Worm (Caenorhabditis elegans): Measurements from ENCODE around the gene arrd-9.

arrd-9 gene

DNA sequence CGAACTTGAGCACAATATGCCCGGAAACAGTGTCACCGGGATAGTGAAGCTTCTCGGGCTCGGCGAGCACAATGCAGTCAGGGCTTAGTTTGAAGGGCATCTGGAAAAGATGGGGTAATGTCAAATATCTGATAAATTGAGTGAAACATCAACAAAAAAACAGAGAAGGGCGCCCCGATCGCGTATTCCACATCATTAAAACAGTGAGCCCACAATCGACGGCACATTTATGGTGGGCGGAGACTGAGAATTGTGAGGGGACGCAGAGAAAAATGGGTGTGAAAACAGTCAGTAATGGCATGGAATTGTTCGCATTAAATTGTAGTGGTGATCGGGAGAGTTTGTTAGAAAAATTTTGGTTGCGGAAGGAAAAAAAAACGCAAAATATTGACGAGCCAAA lies at the start of gene arrd-9:
TSS of gene arrd-9 (minus strand) at position 101 of the 400 bp plus-strand sequence.
- TF ChIP-seq ceh-28 (tag; optimal IDR thresholded peaks at IDR 0.05) (no peak), nfya-1 (tag; optimal IDR thresholded peaks at IDR 0.05; ENCODE audit: insufficient read depth) (no peak), egl-27 (tag; optimal IDR thresholded peaks at IDR 0.05) (no peak), nhr-76 (tag; optimal IDR thresholded peaks at IDR 0.05) (no peak), nhr-25 (tag; optimal IDR thresholded peaks at IDR 0.05) (no peak), aly-2 (tag; optimal IDR thresholded peaks at IDR 0.05) (no peak), ceh-16 (tag; optimal IDR thresholded peaks at IDR 0.05) (no peak), eor-1 (tag; optimal IDR thresholded peaks at IDR 0.05) (no peak), ztf-11 (tag; optimal IDR thresholded peaks at IDR 0.05) (no peak), skn-1 (tag; optimal IDR thresholded peaks at IDR 0.05) (no peak), pqm-1 (tag; optimal IDR thresholded peaks at IDR 0.05) (no peak), sea-2 (GFP tag; optimal IDR thresholded peaks at IDR 0.05) (no peak)

DNA sequence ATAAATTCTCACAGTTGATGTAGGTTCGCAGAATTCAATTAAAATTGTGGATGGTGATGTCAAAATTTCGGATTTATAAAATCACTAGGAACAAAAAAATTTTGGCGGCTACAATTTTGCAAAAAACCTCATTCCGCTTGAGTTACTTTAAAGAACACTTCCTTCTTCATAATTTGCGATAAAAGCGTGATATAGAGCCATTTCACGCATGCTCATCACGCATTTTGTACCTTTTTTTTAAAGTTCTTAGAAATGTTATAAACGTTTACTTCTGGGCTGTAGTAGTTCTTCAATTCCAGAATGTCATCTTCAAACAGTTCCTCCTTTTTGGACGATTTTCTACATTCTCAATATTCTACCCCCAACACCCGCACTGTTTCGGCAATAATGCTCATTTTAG lies 47.2 kb upstream of the arrd-9 start, which contains the start of gene srx-119:
TSS of gene srx-119 (plus strand) at position 301 of the 400 bp plus-strand sequence.
- no peak for TF ChIP-seq egl-5 (tag; optimal IDR thresholded peaks at IDR 0.05)
- no peak for TF ChIP-seq nhr-23 (tag; optimal IDR thresholded peaks at IDR 0.05)
- no peak for TF ChIP-seq ztf-11 (tag; optimal IDR thresholded peaks at IDR 0.05)
- no peak for TF ChIP-seq lin-15B (tag; optimal IDR thresholded peaks at IDR 0.05)

DNA sequence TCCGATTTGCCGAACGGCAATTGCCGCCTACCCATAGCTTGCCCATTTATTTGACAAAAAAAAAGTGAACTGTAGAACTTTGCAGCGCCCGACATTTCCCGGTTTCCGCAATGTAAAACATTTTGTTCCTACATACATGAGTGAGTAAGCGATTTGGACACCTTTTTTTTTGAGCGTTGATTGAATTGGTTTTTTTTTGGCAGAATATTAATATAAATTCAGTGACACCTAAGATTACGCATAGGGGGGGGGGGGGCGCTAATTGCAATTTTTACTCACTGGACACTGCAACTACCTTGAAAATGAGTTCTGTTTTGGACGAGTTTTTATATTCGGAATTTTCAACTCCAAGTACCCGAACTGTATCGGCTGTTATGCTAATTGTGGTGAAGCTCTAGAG lies 44.8 kb upstream of the arrd-9 start, which contains the start of gene srx-118:
TSS of gene srx-118 (plus strand) at position 301 of the 400 bp plus-strand sequence.
- TF ChIP-seq skn-1 (tag; optimal IDR thresholded peaks at IDR 0.05): no peak
- TF ChIP-seq aly-2 (tag; optimal IDR thresholded peaks at IDR 0.05): no peak
- no peak for TF ChIP-seq ZK546.5 (tag; optimal IDR thresholded peaks at IDR 0.05)
- TF ChIP-seq pha-4 (tag; optimal IDR thresholded peaks at IDR 0.05): no peak
- no peak for TF ChIP-seq jun-1 (tag; optimal IDR thresholded peaks at IDR 0.05)
- TF ChIP-seq mdl-1 (tag; optimal IDR thresholded peaks at IDR 0.05): no peak
- no peak for TF ChIP-seq nfya-1 (tag; optimal IDR thresholded peaks at IDR 0.05; ENCODE audit: insufficient read depth)
- no peak for TF ChIP-seq lin-39 (tag; optimal IDR thresholded peaks at IDR 0.05)
- TF ChIP-seq ceh-28 (tag; optimal IDR thresholded peaks at IDR 0.05): no peak
- TF ChIP-seq egl-27 (tag; optimal IDR thresholded peaks at IDR 0.05): no peak
- TF ChIP-seq ztf-4 (tag; optimal IDR thresholded peaks at IDR 0.05): no peak
- TF ChIP-seq nhr-77 (tag; optimal IDR thresholded peaks at IDR 0.05): no peak
- TF ChIP-seq nhr-28 (tag; optimal IDR thresholded peaks at IDR 0.05): no peak
- no peak for TF ChIP-seq lin-15B (tag; optimal IDR thresholded peaks at IDR 0.05)
- TF ChIP-seq nhr-23 (tag; optimal IDR thresholded peaks at IDR 0.05): no peak
- TF ChIP-seq daf-12 (tag; optimal IDR thresholded peaks at IDR 0.05): no peak
- no peak for TF ChIP-seq nhr-12 (tag; optimal IDR thresholded peaks at IDR 0.05)
- TF ChIP-seq pqm-1 (tag; optimal IDR thresholded peaks at IDR 0.05): no peak
- no peak for TF ChIP-seq ztf-11 (tag; optimal IDR thresholded peaks at IDR 0.05)

DNA sequence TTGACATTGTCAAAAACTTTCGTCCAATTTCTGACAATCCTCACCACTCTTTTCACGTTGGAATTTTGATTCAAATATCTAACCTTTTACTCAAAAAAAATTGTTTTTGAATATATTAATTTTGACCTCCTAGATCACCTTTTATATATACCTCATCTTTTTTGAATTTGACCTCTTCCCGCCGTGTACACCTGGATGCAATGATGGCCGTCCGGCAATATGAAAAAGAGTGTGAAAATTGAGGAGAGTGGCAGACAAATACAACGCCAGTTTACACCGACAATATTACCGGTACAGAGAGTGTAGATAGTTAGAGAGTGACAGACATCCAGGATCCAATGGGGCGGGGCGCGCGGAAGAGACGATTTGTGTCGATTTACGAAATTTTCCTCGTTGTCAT lies 38.9 kb upstream of the arrd-9 start, which contains the start of gene ceh-99:
TSS of gene ceh-99 (plus strand) at position 366 of the 400 bp plus-strand sequence.
- TF ChIP-seq elt-3 (tag; optimal IDR thresholded peaks at IDR 0.05) (no peak), egl-27 (tag; optimal IDR thresholded peaks at IDR 0.05) (no peak), fos-1 (tag; optimal IDR thresholded peaks at IDR 0.05) (no peak), tbx-2 (tag; optimal IDR thresholded peaks at IDR 0.05) (no peak), mdl-1 (tag; optimal IDR thresholded peaks at IDR 0.05) (no peak), nhr-28 (tag; optimal IDR thresholded peaks at IDR 0.05) (no peak), hmg-11 (tag; optimal IDR thresholded peaks at IDR 0.05) (no peak), elt-2 (tag; optimal IDR thresholded peaks at IDR 0.05) (no peak), pha-4 (tag; optimal IDR thresholded peaks at IDR 0.05) (no peak), lin-39 (tag; optimal IDR thresholded peaks at IDR 0.05) (no peak), egl-5 (tag; optimal IDR thresholded peaks at IDR 0.05) (no peak), nhr-12 (tag; optimal IDR thresholded peaks at IDR 0.05) (no peak), mml-1 (tag; optimal IDR thresholded peaks at IDR 0.05) (no peak), daf-12 (tag; optimal IDR thresholded peaks at IDR 0.05) (no peak), ZK546.5 (tag; optimal IDR thresholded peaks at IDR 0.05) (no peak)

DNA sequence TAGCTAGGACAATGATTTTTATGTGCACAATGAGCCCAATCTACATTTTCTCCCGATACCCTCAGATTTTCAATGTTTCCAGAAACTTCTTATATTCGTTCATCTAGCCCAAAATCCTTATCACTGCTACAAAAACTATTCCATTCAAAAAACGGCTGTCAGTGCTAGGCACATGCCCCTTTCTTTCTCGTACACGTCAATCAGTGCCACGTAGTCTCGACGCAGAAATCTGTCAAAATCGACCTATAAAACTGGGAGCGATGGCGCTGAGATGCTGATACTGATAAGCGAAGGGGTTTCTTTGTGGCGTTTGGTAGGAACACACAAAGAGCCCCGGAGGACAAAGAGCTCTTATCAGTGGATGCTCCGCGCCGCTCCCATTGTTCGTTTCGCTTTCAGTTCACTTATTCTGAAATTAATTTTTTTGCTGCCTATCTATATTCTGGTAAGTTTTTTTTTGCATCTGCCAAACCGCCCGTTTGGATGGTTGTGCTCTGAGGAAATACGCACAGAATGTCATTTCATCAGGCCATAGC lies 38.2 kb upstream of the arrd-9 start, which contains the start of gene srh-70:
TSS of gene srh-70 (minus strand) at position 51 of the 536 bp plus-strand sequence.
- no peak for TF ChIP-seq snpc-4 (tag; optimal IDR thresholded peaks at IDR 0.05)
- no peak for TF ChIP-seq ceh-16 (tag; optimal IDR thresholded peaks at IDR 0.05)
- no peak for TF ChIP-seq ztf-11 (tag; optimal IDR thresholded peaks at IDR 0.05)
- TF ChIP-seq elt-3 (tag; optimal IDR thresholded peaks at IDR 0.05): no peak
- TF ChIP-seq zag-1 (tag; optimal IDR thresholded peaks at IDR 0.05): no peak
- TF ChIP-seq nhr-25 (tag; optimal IDR thresholded peaks at IDR 0.05): no peak
- no peak for TF ChIP-seq nhr-12 (tag; optimal IDR thresholded peaks at IDR 0.05)
- TF ChIP-seq lin-15B (tag; optimal IDR thresholded peaks at IDR 0.05): no peak
- TF ChIP-seq pqm-1 (tag; optimal IDR thresholded peaks at IDR 0.05): peak; percentile 89
- TF ChIP-seq lin-39 (tag; optimal IDR thresholded peaks at IDR 0.05): no peak
- TF ChIP-seq nhr-28 (tag; optimal IDR thresholded peaks at IDR 0.05): no peak
- TF ChIP-seq fkh-2 (tag; optimal IDR thresholded peaks at IDR 0.05): no peak
- no peak for TF ChIP-seq eor-1 (tag; optimal IDR thresholded peaks at IDR 0.05)
- no peak for TF ChIP-seq pha-4 (tag; optimal IDR thresholded peaks at IDR 0.05)
- TF ChIP-seq egl-27 (tag; optimal IDR thresholded peaks at IDR 0.05): no peak
- TF ChIP-seq nhr-43 (tag; optimal IDR thresholded peaks at IDR 0.05; ENCODE audit: poor library complexity, severe bottlenecking): no peak
- TF ChIP-seq hmg-11 (tag; optimal IDR thresholded peaks at IDR 0.05): no peak
- no peak for TF ChIP-seq aly-2 (tag; optimal IDR thresholded peaks at IDR 0.05)
- no peak for TF ChIP-seq nhr-76 (tag; optimal IDR thresholded peaks at IDR 0.05)
- peak; percentile 99 for TF ChIP-seq elt-2 (tag; optimal IDR thresholded peaks at IDR 0.05)
- no peak for TF ChIP-seq unc-62 (GFP tag; optimal IDR thresholded peaks at IDR 0.05)
- peak; percentile 25 for TF ChIP-seq nfya-1 (tag; optimal IDR thresholded peaks at IDR 0.05; ENCODE audit: insufficient read depth)
- no peak for TF ChIP-seq nhr-67 (tag; optimal IDR thresholded peaks at IDR 0.05)
- no peak for TF ChIP-seq ceh-9 (tag; optimal IDR thresholded peaks at IDR 0.05)
- TF ChIP-seq ZK546.5 (tag; optimal IDR thresholded peaks at IDR 0.05): no peak
- no peak for TF ChIP-seq mdl-1 (tag; optimal IDR thresholded peaks at IDR 0.05)
- TF ChIP-seq ztf-4 (tag; optimal IDR thresholded peaks at IDR 0.05): no peak
